Worm (Caenorhabditis elegans) whole organism, L3 larva: Measurements from ENCODE around the gene C42D8.1.

Experiments
- ZK546.5 ChIP-seq: sonication (generic microtip); optimal IDR thresholded peaks from 2 replicates; lab custom pipeline; 2017; ENCODE audit warnings: missing biosample characterization, missing genetic modification characterization
- ceh-28 ChIP-seq: fragments of 150-350 bp; optimal IDR thresholded peaks from 2 replicates; lab custom pipeline; 2014; ENCODE audit warnings: missing biosample characterization, missing genetic modification reagents, missing genetic modification characterization
- ceh-82 ChIP-seq: fragments of 150-350 bp; optimal IDR thresholded peaks from 2 replicates; lab custom pipeline; 2014; ENCODE audit warnings: missing biosample characterization, missing genetic modification characterization
- ceh-9 ChIP-seq: sonication (generic microtip); optimal IDR thresholded peaks from 2 replicates; lab custom pipeline; 2018; ENCODE audit warnings: missing biosample characterization, missing genetic modification characterization
- egl-27 ChIP-seq: sonication (generic microtip); optimal IDR thresholded peaks from 4 replicates; lab custom pipeline; 2017; ENCODE audit warnings: missing biosample characterization, missing genetic modification reagents, missing genetic modification characterization
- egl-5 ChIP-seq: fragments of 150-350 bp; optimal IDR thresholded peaks from 2 replicates; lab custom pipeline; 2017; ENCODE audit warnings: missing biosample characterization, missing genetic modification reagents, missing genetic modification characterization, inconsistent platforms
- elt-1 ChIP-seq: fragments of 150-350 bp; optimal IDR thresholded peaks from 2 replicates; lab custom pipeline; 2014; ENCODE audit warnings: missing biosample characterization, missing genetic modification characterization
- elt-2 ChIP-seq: sonication (generic microtip); optimal IDR thresholded peaks from 2 replicates; lab custom pipeline; 2016; ENCODE audit warnings: missing genetic modification reagents, mild to moderate bottlenecking, missing genetic modification characterization, missing compliant biosample characterization
- elt-3 ChIP-seq, 3 experiments: fragments of 150-350 bp in 1 of 3; sonication (generic microtip) in 2 of 3; optimal IDR thresholded peaks; 2 replicates in 2 of 3; 4 replicates in 1 of 3; lab custom pipeline; 2014 to 2017; ENCODE audit warnings: missing biosample characterization in 3 of 3, missing genetic modification characterization in 3 of 3
- eor-1 ChIP-seq, 2 experiments: fragments of 150-350 bp; optimal IDR thresholded peaks; 2 replicates each; lab custom pipeline; 2014 to 2018; ENCODE audit warnings: missing biosample characterization in 2 of 2, missing genetic modification characterization in 2 of 2
- fkh-10 ChIP-seq: sonication (generic microtip); optimal IDR thresholded peaks from 2 replicates; lab custom pipeline; 2017; ENCODE audit warnings: missing biosample characterization, missing genetic modification reagents, missing genetic modification characterization
- fkh-2 ChIP-seq: fragments of 150-350 bp; optimal IDR thresholded peaks from 2 replicates; lab custom pipeline; 2014; ENCODE audit warnings: missing biosample characterization, missing genetic modification reagents, missing genetic modification characterization
- fos-1 ChIP-seq: fragments of 150-350 bp; optimal IDR thresholded peaks from 2 replicates; lab custom pipeline; 2014; ENCODE audit warnings: missing biosample characterization, missing genetic modification characterization
- hmg-11 ChIP-seq: sonication (generic microtip); optimal IDR thresholded peaks from 2 replicates; lab custom pipeline; 2016; ENCODE audit warnings: missing genetic modification characterization, missing compliant biosample characterization
- jun-1 ChIP-seq: fragments of 150-350 bp; optimal IDR thresholded peaks from 2 replicates; lab custom pipeline; 2014; ENCODE audit warnings: missing biosample characterization, missing genetic modification reagents, missing genetic modification characterization
- lin-15B ChIP-seq: fragments of 150-350 bp; optimal IDR thresholded peaks from 2 replicates; lab custom pipeline; 2014; ENCODE audit warnings: missing biosample characterization, missing genetic modification characterization
- lin-39 ChIP-seq: fragments of 150-350 bp; optimal IDR thresholded peaks from 2 replicates; lab custom pipeline; 2018; ENCODE audit warnings: missing biosample characterization, missing genetic modification reagents, missing genetic modification characterization
- lsy-12 ChIP-seq: sonication (generic microtip); optimal IDR thresholded peaks from 2 replicates; lab custom pipeline; 2016; ENCODE audit warnings: mild to moderate bottlenecking, missing genetic modification characterization, missing compliant biosample characterization
- mdl-1 ChIP-seq: fragments of 150-350 bp; optimal IDR thresholded peaks from 2 replicates; lab custom pipeline; 2014; ENCODE audit warnings: missing biosample characterization, missing genetic modification characterization
- nhr-11 ChIP-seq: fragments of 150-350 bp; optimal IDR thresholded peaks from 2 replicates; lab custom pipeline; 2014; ENCODE audit warnings: missing biosample characterization, missing genetic modification characterization
- nhr-12 ChIP-seq: fragments of 150-350 bp; optimal IDR thresholded peaks from 2 replicates; lab custom pipeline; 2014; ENCODE audit warnings: missing biosample characterization, missing genetic modification characterization
- nhr-23 ChIP-seq: fragments of 150-350 bp; optimal IDR thresholded peaks from 2 replicates; lab custom pipeline; 2014; ENCODE audit warnings: missing biosample characterization, missing genetic modification reagents, missing genetic modification characterization
- nhr-25 ChIP-seq: sonication (generic microtip); optimal IDR thresholded peaks from 2 replicates; lab custom pipeline; 2017; ENCODE audit warnings: missing biosample characterization, missing genetic modification characterization
- nhr-28 ChIP-seq: fragments of 150-350 bp; optimal IDR thresholded peaks from 2 replicates; lab custom pipeline; 2014; ENCODE audit warnings: missing biosample characterization, missing genetic modification characterization
- nhr-43 ChIP-seq: sonication (generic microtip); optimal IDR thresholded peaks from 2 replicates; lab custom pipeline; 2016; ENCODE audit warnings: mild to moderate bottlenecking, missing genetic modification characterization, missing compliant biosample characterization; ENCODE audit not compliant: poor library complexity, severe bottlenecking
- nhr-67 ChIP-seq: fragments of 150-350 bp; optimal IDR thresholded peaks from 2 replicates; lab custom pipeline; 2014; ENCODE audit warnings: missing biosample characterization, missing genetic modification characterization
- nhr-76 ChIP-seq: fragments of 150-350 bp; sonication (generic microtip); optimal IDR thresholded peaks from 5 replicates; lab custom pipeline; 2014; ENCODE audit warnings: missing biosample characterization, missing genetic modification characterization
- nhr-77 ChIP-seq: fragments of 150-350 bp; optimal IDR thresholded peaks from 2 replicates; lab custom pipeline; 2014; ENCODE audit warnings: missing biosample characterization, missing genetic modification characterization
- pha-4 ChIP-seq: fragments of 150-350 bp; optimal IDR thresholded peaks from 2 replicates; lab custom pipeline; 2014; ENCODE audit warnings: missing biosample characterization, missing genetic modification reagents, missing genetic modification characterization
- pqm-1 ChIP-seq: fragments of 150-350 bp; optimal IDR thresholded peaks from 2 replicates; lab custom pipeline; 2017; ENCODE audit warnings: missing biosample characterization, missing genetic modification characterization, inconsistent platforms
- sea-2 ChIP-seq: fragments of 150-350 bp; sonication (generic microtip); optimal IDR thresholded peaks from 4 replicates; lab custom pipeline; 2014; ENCODE audit warnings: missing biosample characterization, missing genetic modification reagents, missing genetic modification characterization
- skn-1 ChIP-seq: fragments of 150-350 bp; optimal IDR thresholded peaks from 2 replicates; lab custom pipeline; 2014; ENCODE audit warnings: missing biosample characterization, missing genetic modification characterization
- snpc-4 ChIP-seq: fragments of 150-350 bp; optimal IDR thresholded peaks from 2 replicates; lab custom pipeline; 2014; ENCODE audit warnings: missing biosample characterization, missing genetic modification characterization
- tbx-2 ChIP-seq: sonication (generic microtip); optimal IDR thresholded peaks from 2 replicates; lab custom pipeline; 2016; ENCODE audit warnings: mild to moderate bottlenecking, missing genetic modification characterization, missing compliant biosample characterization
- unc-39 ChIP-seq: sonication (generic microtip); optimal IDR thresholded peaks from 4 replicates; lab custom pipeline; 2017; ENCODE audit warnings: missing biosample characterization, missing genetic modification characterization
- zag-1 ChIP-seq: fragments of 150-350 bp; optimal IDR thresholded peaks from 2 replicates; lab custom pipeline; 2014; ENCODE audit warnings: missing biosample characterization, missing genetic modification characterization
- ztf-4 ChIP-seq: fragments of 150-350 bp; optimal IDR thresholded peaks from 2 replicates; lab custom pipeline; 2014; ENCODE audit warnings: missing biosample characterization, missing genetic modification characterization

The C42D8.1 gene

ce11 chrX:5085465-5085864 is 23.8 kb upstream of the C42D8.1 start (continued):
- TF ChIP-seq nhr-12 (tag; lab: Kevin White, UChicago) (no peak), nhr-43 (tag; lab: Kevin White, UChicago) (peak; percentile 86), nhr-77 (tag; lab: Kevin White, UChicago) (peak; percentile 67), nhr-25 (tag; lab: Kevin White, UChicago) (peak; percentile 60), lsy-12 (peak; percentile 86), egl-5 (tag; lab: Kevin White, UChicago) (peak; percentile 57), egl-27 (tag; lab: Kevin White, UChicago) (peak; percentile 85), nhr-76 (tag; lab: Kevin White, UChicago) (peak; percentile 23), elt-1 (tag; lab: Kevin White, UChicago) (no peak), unc-39 (peak; percentile 61)

DNA sequence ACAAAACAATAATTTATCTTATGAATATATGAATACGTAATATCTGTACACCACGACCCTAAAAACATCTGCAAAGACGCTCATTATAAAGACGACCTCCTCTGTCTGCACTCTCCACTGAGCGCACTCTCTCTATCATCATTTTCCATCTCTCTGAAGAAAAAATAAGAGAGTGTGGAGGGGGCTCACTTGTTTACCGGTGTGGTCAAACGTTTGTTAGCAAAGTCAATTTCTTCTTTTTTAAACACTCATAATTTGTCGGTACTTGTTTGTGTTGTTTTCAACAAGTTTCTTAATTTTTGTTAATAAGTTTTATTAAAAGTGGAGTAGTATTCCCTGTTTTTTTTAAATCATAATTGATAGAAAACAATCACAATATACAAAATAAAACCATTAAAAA is 23.1 kb upstream of the C42D8.1 start:
- TF ChIP-seq ceh-82 (tag; lab: Kevin White, UChicago): no peak
- TF ChIP-seq nhr-28 (tag; lab: Kevin White, UChicago): no peak
- TF ChIP-seq pha-4 (tag; lab: Kevin White, UChicago): peak; percentile 72
- TF ChIP-seq snpc-4 (tag; lab: Kevin White, UChicago): peak; percentile 0

DNA sequence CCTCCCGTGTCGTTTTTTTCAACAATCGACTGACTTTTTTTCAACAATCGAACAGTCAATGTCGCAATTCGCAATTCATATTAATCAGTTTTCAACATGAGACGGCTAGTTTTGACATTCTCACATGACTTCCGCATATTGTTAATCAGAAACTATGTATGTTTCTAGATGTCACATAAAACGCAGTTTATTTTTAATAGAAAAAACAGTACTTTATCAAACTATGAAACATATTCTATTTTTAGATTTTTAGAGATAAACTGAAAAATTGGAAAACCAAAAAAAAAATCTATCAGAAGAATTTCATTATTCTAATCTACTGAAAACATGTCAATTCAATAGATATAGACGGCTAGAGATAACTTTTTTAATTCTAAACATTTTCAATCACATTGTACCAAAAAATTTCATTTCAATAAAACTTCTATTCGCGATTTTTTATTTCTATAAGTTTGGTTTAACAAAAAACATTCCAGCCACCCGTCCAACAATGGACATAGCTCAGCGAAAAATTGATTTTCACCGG is 21.9 kb upstream of the C42D8.1 start, which contains the start of gene pnk-4:
pnk-4 (plus strand) TSS at position 476 of the 526 bp plus-strand sequence.
- no peak for TF ChIP-seq pha-4 (tag; lab: Kevin White, UChicago)
- no peak for TF ChIP-seq ztf-4 (tag; lab: Kevin White, UChicago)
- TF ChIP-seq elt-2 (tag; lab: Kevin White, UChicago): peak; percentile 30
- TF ChIP-seq pqm-1 (tag; lab: Kevin White, UChicago): peak; percentile 23
- no peak for TF ChIP-seq eor-1 (tag; optimal IDR thresholded peaks at IDR 0.05; lab: Kevin White, UChicago)
- TF ChIP-seq nhr-12 (tag; lab: Kevin White, UChicago): no peak
- TF ChIP-seq nhr-11 (tag; lab: Kevin White, UChicago): no peak

- no peak for TF ChIP-seq lin-39 (tag; lab: Kevin White, UChicago)
- no peak for TF ChIP-seq zag-1 (tag; lab: Kevin White, UChicago)
- TF ChIP-seq fos-1: no peak
- TF ChIP-seq ZK546.5 (tag; lab: Kevin White, UChicago): no peak
- no peak for TF ChIP-seq ceh-28 (tag; lab: Kevin White, UChicago)
- no peak for TF ChIP-seq nhr-77 (tag; lab: Kevin White, UChicago)
- TF ChIP-seq fkh-2: no peak
- TF ChIP-seq ztf-4 (tag; lab: Kevin White, UChicago): no peak
These were observed 15.3 kb upstream of the C42D8.1 start for ce11 chrX:5093997-5094396.

DNA sequence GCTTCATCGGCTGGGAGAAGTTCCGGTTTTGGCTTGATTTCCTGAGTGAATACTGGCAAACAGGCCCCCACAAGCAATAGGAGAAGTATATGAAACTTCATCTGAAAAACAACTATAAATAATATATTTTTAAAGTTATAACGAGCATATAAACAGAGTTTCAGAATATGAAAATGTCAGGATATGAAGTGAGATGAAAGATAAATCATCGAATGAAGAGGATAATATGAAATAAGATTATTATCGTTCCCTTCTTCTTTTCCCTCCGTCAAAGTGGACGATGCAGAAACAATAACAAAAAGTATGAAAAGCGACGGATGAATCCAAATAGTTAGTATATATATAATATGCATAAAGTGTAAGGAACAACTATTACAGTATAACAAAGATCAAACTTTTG is 12.3 kb upstream of the C42D8.1 start, which contains the start of gene acn-1:
acn-1 (minus strand) TSS at position 101 of the 400 bp plus-strand sequence.
- TF ChIP-seq ZK546.5 (tag; lab: Kevin White, UChicago) (no peak), egl-27 (tag; lab: Kevin White, UChicago) (no peak), elt-2 (tag; lab: Kevin White, UChicago) (no peak), sea-2 (GFP tag; lab: Kevin White, UChicago) (no peak), nhr-67 (tag; lab: Kevin White, UChicago) (no peak)

DNA sequence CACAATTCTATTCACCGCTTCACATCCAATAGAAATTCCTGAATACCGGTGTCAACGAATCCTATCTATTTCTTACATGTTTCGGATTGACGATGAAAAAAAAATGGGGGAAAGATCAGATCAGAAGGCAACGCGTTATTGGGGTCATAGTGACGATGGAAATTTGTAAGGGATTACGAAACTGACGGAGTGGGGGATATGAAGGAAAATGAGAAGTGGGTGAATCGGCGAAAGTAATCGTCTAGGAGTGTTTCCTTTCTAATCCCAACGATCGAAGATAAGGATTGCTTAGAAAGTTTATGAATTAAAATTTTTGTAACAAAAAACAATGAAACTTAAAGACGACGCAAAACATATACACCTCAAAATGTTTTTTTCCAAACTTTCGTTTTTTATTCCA is 10.4 kb upstream of the C42D8.1 start:
- TF ChIP-seq lin-15B (tag; lab: Kevin White, UChicago) (no peak), nhr-23 (tag; lab: Kevin White, UChicago) (peak; percentile 88)

ce11 chrX:5100738-5101379 is 8.4 kb upstream of the C42D8.1 start, which contains the start of gene vit-2:
vit-2 (plus strand) TSS chrX:5101042.
- no peak for TF ChIP-seq mdl-1
- no peak for TF ChIP-seq fkh-10 (GFP tag; lab: Kevin White, UChicago)
- TF ChIP-seq ZK546.5 (tag; lab: Kevin White, UChicago): no peak
- TF ChIP-seq lsy-12: no peak
- no peak for TF ChIP-seq elt-2 (tag; lab: Kevin White, UChicago)
- TF ChIP-seq nhr-28 (tag; lab: Kevin White, UChicago): no peak
- TF ChIP-seq fos-1: no peak
- no peak for TF ChIP-seq sea-2 (GFP tag; lab: Kevin White, UChicago)
- no peak for TF ChIP-seq nhr-12 (tag; lab: Kevin White, UChicago)
- TF ChIP-seq elt-1 (tag; lab: Kevin White, UChicago): no peak
- no peak for TF ChIP-seq lin-15B (tag; lab: Kevin White, UChicago)
- no peak for TF ChIP-seq tbx-2
- TF ChIP-seq egl-27 (tag; lab: Kevin White, UChicago): no peak
- TF ChIP-seq hmg-11 (tag; lab: Kevin White, UChicago): no peak
- no peak for TF ChIP-seq skn-1
- TF ChIP-seq elt-3 (tag; optimal IDR thresholded peaks at IDR 0.05; lab: Kevin White, UChicago): no peak
- no peak for TF ChIP-seq ceh-9
- TF ChIP-seq jun-1 (tag; lab: Kevin White, UChicago): no peak
